Fruit fly (Drosophila melanogaster): ENCODE results near the gene CG3857.
A peak's percentile ranks its signal among the peaks of the same experiment; 100 is the strongest.

CG3857 gene

DNA sequence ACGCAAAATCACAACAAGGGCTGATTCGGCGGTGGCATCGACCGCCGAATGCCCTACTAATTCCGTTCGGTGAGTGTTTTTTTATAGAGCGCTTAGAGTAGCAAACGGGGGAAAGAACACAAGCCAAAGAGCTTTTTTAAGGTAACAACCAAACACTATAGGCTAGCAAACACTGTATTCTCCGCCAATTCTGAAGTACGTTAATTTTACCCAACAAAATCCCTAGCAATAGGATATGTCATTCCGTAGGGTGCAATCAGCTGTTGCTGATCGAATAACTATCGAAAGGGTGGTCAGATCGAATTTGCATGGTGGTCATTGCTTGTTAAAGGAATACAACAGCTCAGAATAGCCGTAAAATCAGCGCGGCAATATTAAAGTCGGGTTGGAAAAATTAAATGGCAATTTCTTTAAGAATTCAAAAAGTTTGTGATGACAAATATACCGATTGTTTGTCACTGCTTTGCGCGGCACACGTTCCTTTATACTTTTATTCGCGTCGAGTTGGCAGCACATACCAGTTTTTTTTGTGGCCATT, 32.0 kb downstream of the CG3857 start, which contains the start of gene mip130 (continued):
- TF ChIP-seq dmrt11E (tag; optimal IDR thresholded peaks at IDR 0.05) (peak; percentile 34), Lim3 (GFP tag; IDR thresholded peaks at IDR 0.05) (no peak), fu2 (GFP tag; optimal IDR thresholded peaks at IDR 0.05) (no peak), Nf-YB (GFP tag; optimal IDR thresholded peaks at IDR 0.05) (no peak), Atf3 (GFP tag; optimal IDR thresholded peaks at IDR 0.05) (no peak), odd (GFP tag; optimal IDR thresholded peaks at IDR 0.05) (no peak), NC2β (GFP tag; optimal IDR thresholded peaks at IDR 0.05) (no peak), CG10321 (GFP tag; IDR thresholded peaks at IDR 0.05) (no peak), CG3838 (GFP tag; optimal IDR thresholded peaks at IDR 0.05) (no peak), sens-2 (GFP tag; IDR thresholded peaks at IDR 0.05) (no peak), gcm2 (GFP tag; optimal IDR thresholded peaks at IDR 0.05) (no peak), Atf-2 (GFP tag; optimal IDR thresholded peaks at IDR 0.05) (no peak), CG14965 (GFP tag; optimal IDR thresholded peaks at IDR 0.05; ENCODE audit: borderline replicate concordance) (no peak), CG7839 (tag; optimal IDR thresholded peaks at IDR 0.05) (peak; percentile 66), sna (GFP tag; IDR thresholded peaks at IDR 0.05; ENCODE audit: partially characterized antibody) (peak; percentile 77), B-H1 (GFP tag; IDR thresholded peaks at IDR 0.05) (no peak), tgo (GFP tag; IDR thresholded peaks at IDR 0.05) (peak; percentile 36; the same call in 1 of the 3 replicates), Hmx (GFP tag; optimal IDR thresholded peaks at IDR 0.05) (no peak), caup (GFP tag; optimal IDR thresholded peaks at IDR 0.05; ENCODE audit: severe bottlenecking) (peak; percentile 36), Mad (GFP tag; optimal IDR thresholded peaks at IDR 0.05) (no peak), Pdp1 (GFP tag; optimal IDR thresholded peaks at IDR 0.05) (peak; percentile 21 to 40), CG6854 (GFP tag; optimal IDR thresholded peaks at IDR 0.05) (no peak), CG6813 (GFP tag; optimal IDR thresholded peaks at IDR 0.05) (no peak), CG18599 (GFP tag; optimal IDR thresholded peaks at IDR 0.05) (peak; percentile 54), her (GFP tag; optimal IDR thresholded peaks at IDR 0.05) (no peak), gem (tag; optimal IDR thresholded peaks at IDR 0.05) (no peak), jumu (GFP tag; optimal IDR thresholded peaks at IDR 0.05) (peak; percentile 61), CG3995 (GFP tag; optimal IDR thresholded peaks at IDR 0.05) (peak; percentile 98), CG8478 (optimal IDR thresholded peaks at IDR 0.05) (no peak), CG4730 (GFP tag; IDR thresholded peaks at IDR 0.05) (0 out of 2 replicates have a peak, but pooled peaks have one; percentile 10), nerfin-2 (GFP tag; IDR thresholded peaks at IDR 0.05; ENCODE audit: partially characterized antibody) (no peak), CG7556 (GFP tag; optimal IDR thresholded peaks at IDR 0.05) (peak; percentile 51), zfh1 (GFP tag; IDR thresholded peaks at IDR 0.05) (0 out of 3 replicates have a peak, but pooled peaks have one; percentile 37), HLH3B (GFP tag; IDR thresholded peaks at IDR 0.05) (peak; percentile 50; the same call in 1 of the 2 replicates), lola (GFP tag; optimal IDR thresholded peaks at IDR 0.05) (peak in 1 of 3 experiments; percentile 18), Mes4 (GFP tag; optimal IDR thresholded peaks at IDR 0.05) (no peak), CG7745 (tag; optimal IDR thresholded peaks at IDR 0.05) (no peak), crc (GFP tag; optimal IDR thresholded peaks at IDR 0.05) (peak; percentile 2), Opbp (GFP tag; IDR thresholded peaks at IDR 0.05; ENCODE audit: partially characterized antibody) (peak; percentile 44; the same call in 1 of the 3 replicates), sima (GFP tag; optimal IDR thresholded peaks at IDR 0.05) (no peak), zfh2 (GFP tag; optimal IDR thresholded peaks at IDR 0.05) (peak; percentile 21), CG4854 (GFP tag; optimal IDR thresholded peaks at IDR 0.05) (no peak), pnt (GFP tag; optimal IDR thresholded peaks at IDR 0.05) (peak; percentile 46), repo (GFP tag; optimal IDR thresholded peaks at IDR 0.05) (no peak), psq (GFP tag; optimal IDR thresholded peaks at IDR 0.05) (no peak), CG1602 (GFP tag; optimal IDR thresholded peaks at IDR 0.05) (peak; percentile 24), chinmo (GFP tag; IDR thresholded peaks at IDR 0.05; ENCODE audit: partially characterized antibody) (0 out of 4 replicates have a peak, but pooled peaks have one; percentile 32), CG7928 (GFP tag; optimal IDR thresholded peaks at IDR 0.05) (no peak), Ada2b (GFP tag; IDR thresholded peaks at IDR 0.05) (no peak)

Measured in whole organism, embryonic.